Worm (Caenorhabditis elegans) whole organism, L1 larva: ENCODE measurements around the gene srt-28.

Source experiments
- ceh-63 ChIP-seq: fragments of 200-800 bp; sonication (Bioruptor generic); optimal IDR thresholded peaks from 2 replicates; lab custom pipeline; 2018; ENCODE audit warnings: mild to moderate bottlenecking, missing genetic modification characterization, missing compliant biosample characterization
- lin-35 ChIP-seq, 2 experiments: fragments of 150-350 bp; optimal IDR thresholded peaks; 2 replicates each; lab custom pipeline; 2014; ENCODE audit warnings: missing biosample characterization in 2 of 2, missing genetic modification characterization in 2 of 2, missing genetic modification reagents in 2 of 2
- lin-39 ChIP-seq: fragments of 150-350 bp; optimal IDR thresholded peaks from 2 replicates; lab custom pipeline; 2014; ENCODE audit warnings: missing biosample characterization, missing genetic modification reagents, missing genetic modification characterization
- skn-1 ChIP-seq: fragments of 150-350 bp; optimal IDR thresholded peaks from 2 replicates; lab custom pipeline; 2014; ENCODE audit warnings: missing biosample characterization, missing genetic modification characterization
- tlp-1 ChIP-seq: fragments of 150-350 bp; optimal IDR thresholded peaks from 2 replicates; lab custom pipeline; 2014; ENCODE audit warnings: missing biosample characterization, missing genetic modification characterization

DNA sequence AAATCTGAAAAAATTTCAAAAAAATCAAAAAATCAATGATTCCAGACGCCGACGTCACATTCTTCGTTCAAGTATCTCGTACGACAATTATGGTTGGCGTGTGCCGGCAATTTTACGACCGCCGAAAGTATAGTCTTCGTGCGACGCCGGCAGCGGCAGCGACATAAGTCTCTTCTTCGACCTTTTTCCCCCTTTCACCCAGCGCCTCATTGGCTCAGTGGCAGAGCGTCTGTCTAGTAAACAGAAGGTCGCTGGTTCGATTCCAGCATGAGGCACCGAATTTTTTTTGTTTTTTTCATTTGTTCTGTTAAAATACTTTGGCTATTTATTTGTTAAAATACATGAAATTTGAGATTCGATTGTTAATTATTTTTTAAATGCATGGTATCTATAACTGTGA lies 39.6 kb downstream of the srt-28 start:
- no peak for TF ChIP-seq ceh-63 (GFP tag; lab: Kevin White, UChicago)
- peak; percentile 32 to 61 for TF ChIP-seq lin-35 (GFP tag; optimal IDR thresholded peaks at IDR 0.05; lab: Kevin White, UChicago)
- TF ChIP-seq lin-39 (tag; lab: Kevin White, UChicago), result no peak
- peak; percentile 15 for TF ChIP-seq skn-1
- TF ChIP-seq tlp-1 (tag; lab: Kevin White, UChicago), result no peak
